Worm (Caenorhabditis elegans) whole organism, L1 larva: ENCODE results near the gene abu-2.

ENCODE experiments used
- C16A3.4 ChIP-seq: fragments of 150-350 bp; optimal IDR thresholded peaks from 2 replicates; lab custom pipeline; 2014; ENCODE audit warnings: missing biosample characterization, missing genetic modification characterization
- C34B4.2 ChIP-seq: sonication (generic microtip); optimal IDR thresholded peaks from 2 replicates; lab custom pipeline; 2017; ENCODE audit warnings: mild to moderate bottlenecking, missing genetic modification characterization, missing compliant biosample characterization
- F16B12.6 ChIP-seq: fragments of 150-350 bp; optimal IDR thresholded peaks from 2 replicates; lab custom pipeline; 2014; ENCODE audit warnings: missing biosample characterization, missing genetic modification characterization
- Y116A8C.19 ChIP-seq: sonication (generic microtip); optimal IDR thresholded peaks from 2 replicates; lab custom pipeline; 2016; ENCODE audit warnings: missing compliant biosample characterization, missing genetic modification characterization, borderline replicate concordance
- alr-1 ChIP-seq: fragments of 200-800 bp; sonication (Bioruptor generic); optimal IDR thresholded peaks from 2 replicates; lab custom pipeline; 2018; ENCODE audit warnings: borderline replicate concordance, mild to moderate bottlenecking, missing genetic modification characterization, missing compliant biosample characterization
- ceh-63 ChIP-seq: fragments of 200-800 bp; sonication (Bioruptor generic); optimal IDR thresholded peaks from 2 replicates; lab custom pipeline; 2018; ENCODE audit warnings: mild to moderate bottlenecking, missing genetic modification characterization, missing compliant biosample characterization
- ceh-8 ChIP-seq: fragments of 200-800 bp; sonication (Bioruptor generic); optimal IDR thresholded peaks from 2 replicates; lab custom pipeline; 2018; ENCODE audit warnings: mild to moderate bottlenecking, missing genetic modification characterization, moderate library complexity, missing compliant biosample characterization
- ces-1 ChIP-seq: fragments of 150-350 bp; optimal IDR thresholded peaks from 2 replicates; lab custom pipeline; 2014; ENCODE audit warnings: missing biosample characterization, missing genetic modification reagents, missing genetic modification characterization
- dpl-1 ChIP-seq, 3 experiments: fragments of 150-350 bp in 2 of 3; sonication (generic microtip) in 1 of 3; optimal IDR thresholded peaks; 2 replicates each; lab custom pipeline; 2014 to 2017; ENCODE audit warnings: missing biosample characterization in 3 of 3, missing genetic modification characterization in 3 of 3, missing genetic modification reagents in 3 of 3
- efl-3 ChIP-seq: fragments of 200-800 bp; sonication (Bioruptor generic); optimal IDR thresholded peaks from 2 replicates; lab custom pipeline; 2018; ENCODE audit warnings: mild to moderate bottlenecking, missing genetic modification characterization, missing compliant biosample characterization
- elt-3 ChIP-seq, 6 experiments: fragments of 150-350 bp in 1 of 6; sonication (generic microtip); optimal IDR thresholded peaks; 2 replicates each; lab custom pipeline; 2017 to 2018; ENCODE audit warnings: missing biosample characterization in 6 of 6, missing genetic modification characterization in 6 of 6, inconsistent platforms in 1 of 6
- ets-5 ChIP-seq: fragments of 200-800 bp; sonication (Bioruptor generic); IDR thresholded peaks from 2 replicates; pipeline ENCODE4 v1.3.6; 2022; ENCODE audit warnings: missing genetic modification characterization, missing compliant biosample characterization
- fkh-10 ChIP-seq: sonication (generic microtip); optimal IDR thresholded peaks from 2 replicates; lab custom pipeline; 2017; ENCODE audit warnings: missing biosample characterization, missing genetic modification reagents, missing genetic modification characterization
- fkh-4 ChIP-seq: sonication (generic microtip); optimal IDR thresholded peaks from 2 replicates; lab custom pipeline; 2016; ENCODE audit warnings: missing compliant biosample characterization, missing genetic modification characterization, borderline replicate concordance
- fkh-8 ChIP-seq: sonication (generic microtip); optimal IDR thresholded peaks from 2 replicates; lab custom pipeline; 2016; ENCODE audit warnings: mild to moderate bottlenecking, missing genetic modification characterization, missing compliant biosample characterization
- fos-1 ChIP-seq: fragments of 150-350 bp; optimal IDR thresholded peaks from 2 replicates; lab custom pipeline; 2014; ENCODE audit warnings: missing biosample characterization, missing genetic modification characterization
- grh-1 ChIP-seq: fragments of 200-800 bp; sonication (Bioruptor generic); IDR thresholded peaks from 2 replicates; pipeline ENCODE4 v1.3.6; 2022; ENCODE audit warnings: missing genetic modification reagents, missing genetic modification characterization, missing compliant biosample characterization
- hlh-17 ChIP-seq: fragments of 200-800 bp; sonication (Bioruptor generic); optimal IDR thresholded peaks from 2 replicates; lab custom pipeline; 2018; ENCODE audit warnings: missing genetic modification characterization, mild to moderate bottlenecking, missing compliant biosample characterization, moderate library complexity, borderline replicate concordance
- hlh-4 ChIP-seq: sonication (generic microtip); optimal IDR thresholded peaks from 2 replicates; lab custom pipeline; 2016; ENCODE audit warnings: mild to moderate bottlenecking, missing genetic modification characterization, missing compliant biosample characterization
- irx-1 ChIP-seq: sonication (generic microtip); optimal IDR thresholded peaks from 2 replicates; lab custom pipeline; 2016; ENCODE audit warnings: missing genetic modification characterization, missing compliant biosample characterization
- lin-13 ChIP-seq: fragments of 150-350 bp; optimal IDR thresholded peaks from 2 replicates; lab custom pipeline; 2014; ENCODE audit warnings: missing biosample characterization, missing genetic modification reagents, missing genetic modification characterization
- lin-14 ChIP-seq: fragments of 200-800 bp; sonication (Bioruptor generic); optimal IDR thresholded peaks from 2 replicates; lab custom pipeline; 2018; ENCODE audit warnings: mild to moderate bottlenecking, missing genetic modification characterization, moderate library complexity, missing compliant biosample characterization
- lin-35 ChIP-seq, 2 experiments: fragments of 150-350 bp; optimal IDR thresholded peaks; 2 replicates each; lab custom pipeline; 2014; ENCODE audit warnings: missing biosample characterization in 2 of 2, missing genetic modification characterization in 2 of 2, missing genetic modification reagents in 2 of 2
- lir-3 ChIP-seq: sonication (generic microtip); optimal IDR thresholded peaks from 2 replicates; lab custom pipeline; 2016; ENCODE audit warnings: mild to moderate bottlenecking, missing genetic modification characterization, moderate library complexity, missing compliant biosample characterization; ENCODE audit not compliant: poor library complexity
- mab-9 ChIP-seq: fragments of 200-800 bp; sonication (Bioruptor generic); IDR thresholded peaks from 2 replicates; pipeline ENCODE4 v1.3.6; 2022; ENCODE audit warnings: missing genetic modification reagents, missing genetic modification characterization, missing compliant biosample characterization
- mef-2 ChIP-seq: fragments of 150-350 bp; optimal IDR thresholded peaks from 2 replicates; lab custom pipeline; 2014; ENCODE audit warnings: missing biosample characterization, missing genetic modification characterization
- mep-1 ChIP-seq: fragments of 150-350 bp; optimal IDR thresholded peaks from 2 replicates; lab custom pipeline; 2014; ENCODE audit warnings: missing biosample characterization, missing genetic modification characterization
- nhr-12 ChIP-seq: sonication (generic microtip); optimal IDR thresholded peaks from 2 replicates; lab custom pipeline; 2017; ENCODE audit warnings: missing biosample characterization, missing genetic modification characterization
- nhr-19 ChIP-seq: fragments of 200-800 bp; sonication (Bioruptor generic); conservative IDR thresholded peaks from 2 replicates; pipeline ENCODE4 v1.3.6; 2022; ENCODE audit warnings: missing genetic modification characterization, missing compliant biosample characterization
- nhr-20 ChIP-seq: sonication (generic microtip); optimal IDR thresholded peaks from 2 replicates; lab custom pipeline; 2016; ENCODE audit warnings: mild to moderate bottlenecking, missing genetic modification characterization, missing compliant biosample characterization
- nhr-237 ChIP-seq: fragments of 150-350 bp; optimal IDR thresholded peaks from 2 replicates; lab custom pipeline; 2014; ENCODE audit warnings: missing biosample characterization, missing genetic modification characterization
- nhr-28 ChIP-seq: fragments of 150-350 bp; optimal IDR thresholded peaks from 2 replicates; lab custom pipeline; 2014; ENCODE audit warnings: missing biosample characterization, missing genetic modification characterization
- nhr-47 ChIP-seq: sonication (generic microtip); optimal IDR thresholded peaks from 2 replicates; lab custom pipeline; 2016; ENCODE audit warnings: mild to moderate bottlenecking, missing genetic modification characterization, moderate library complexity, missing compliant biosample characterization
- nhr-71 ChIP-seq: sonication (generic microtip); optimal IDR thresholded peaks from 2 replicates; lab custom pipeline; 2016; ENCODE audit warnings: mild to moderate bottlenecking, missing genetic modification characterization, moderate library complexity, missing compliant biosample characterization
- nhr-84 ChIP-seq: sonication (generic microtip); optimal IDR thresholded peaks from 2 replicates; lab custom pipeline; 2017; ENCODE audit warnings: missing biosample characterization, missing genetic modification characterization
- nhr-85 ChIP-seq: sonication (generic microtip); peaks from one replicate; lab custom pipeline; 2016; ENCODE audit warnings: missing genetic modification characterization, inconsistent platforms, missing compliant biosample characterization
- pag-3 ChIP-seq: sonication (generic microtip); optimal IDR thresholded peaks from 2 replicates; lab custom pipeline; 2017; ENCODE audit warnings: missing genetic modification characterization, mild to moderate bottlenecking, missing compliant biosample characterization, antibody characterized with exemption, borderline replicate concordance; ENCODE audit not compliant: insufficient read depth
- skn-1 ChIP-seq: fragments of 150-350 bp; optimal IDR thresholded peaks from 2 replicates; lab custom pipeline; 2014; ENCODE audit warnings: missing biosample characterization, missing genetic modification characterization
- snpc-4 ChIP-seq: fragments of 150-350 bp; optimal IDR thresholded peaks from 2 replicates; lab custom pipeline; 2014; ENCODE audit warnings: missing biosample characterization, missing genetic modification characterization
- sox-4 ChIP-seq: sonication (generic microtip); optimal IDR thresholded peaks from 2 replicates; lab custom pipeline; 2016; ENCODE audit warnings: missing genetic modification characterization, missing compliant biosample characterization
- sup-37 ChIP-seq: fragments of 200-800 bp; sonication (Bioruptor generic); optimal IDR thresholded peaks from 2 replicates; lab custom pipeline; 2018; ENCODE audit warnings: mild to moderate bottlenecking, missing genetic modification characterization, missing compliant biosample characterization
- swsn-7 ChIP-seq: sonication (generic microtip); optimal IDR thresholded peaks from 2 replicates; lab custom pipeline; 2016; ENCODE audit warnings: missing genetic modification characterization, missing compliant biosample characterization
- tbx-2 ChIP-seq: sonication (generic microtip); optimal IDR thresholded peaks from 2 replicates; lab custom pipeline; 2016; ENCODE audit warnings: missing genetic modification characterization, missing compliant biosample characterization
- unc-30 ChIP-seq: sonication (generic microtip); optimal IDR thresholded peaks from 2 replicates; lab custom pipeline; 2017; ENCODE audit warnings: missing biosample characterization, missing genetic modification characterization
- unc-86 ChIP-seq: sonication (generic microtip); optimal IDR thresholded peaks from 2 replicates; lab custom pipeline; 2016; ENCODE audit warnings: missing genetic modification characterization, missing compliant biosample characterization
- unc-98 ChIP-seq: fragments of 200-800 bp; sonication (Bioruptor generic); IDR thresholded peaks from 2 replicates; pipeline ENCODE4 v1.3.6; 2022; ENCODE audit warnings: missing genetic modification characterization, missing compliant biosample characterization
- xbp-1 ChIP-seq: sonication (generic microtip); optimal IDR thresholded peaks from 2 replicates; lab custom pipeline; 2016; ENCODE audit warnings: missing genetic modification characterization, missing compliant biosample characterization
- zag-1 ChIP-seq: fragments of 150-350 bp; optimal IDR thresholded peaks from 2 replicates; lab custom pipeline; 2014; ENCODE audit warnings: missing biosample characterization, missing genetic modification characterization

The abu-2 gene

DNA sequence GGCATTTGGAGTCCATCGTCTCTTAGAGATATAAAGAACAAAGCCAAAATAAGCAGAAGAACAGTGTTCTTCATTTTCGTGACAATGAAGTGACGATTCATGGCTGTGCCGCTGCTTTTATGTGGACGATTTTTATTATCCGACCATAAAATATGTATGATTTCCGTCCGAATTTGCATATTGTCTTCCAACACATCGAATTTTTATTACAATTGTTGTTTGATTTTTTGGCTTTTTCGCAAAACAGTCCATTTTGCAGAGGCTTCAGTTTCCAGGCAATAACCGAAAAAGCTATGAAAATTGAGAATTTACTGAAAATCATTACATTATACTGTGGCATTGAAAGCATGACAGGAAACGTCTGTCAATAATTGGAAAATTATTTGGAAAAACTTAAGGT lies 25.9 kb downstream of the abu-2 start, which contains the start of gene F56C3.8:
F56C3.8 (minus strand) TSS at position 101 of the 400 bp plus-strand sequence.
- TF ChIP-seq fos-1 (no peak), lin-35 (GFP tag; optimal IDR thresholded peaks at IDR 0.05; lab: Kevin White, UChicago) (no peak), fkh-4 (tag; lab: Kevin White, UChicago) (no peak), grh-1 (GFP tag; lab: Robert Waterston, UW) (no peak), efl-3 (GFP tag; lab: Kevin White, UChicago) (no peak), F16B12.6 (tag; lab: Kevin White, UChicago) (no peak), lin-14 (GFP tag; lab: Kevin White, UChicago) (no peak), sup-37 (GFP tag; lab: Kevin White, UChicago) (no peak), mef-2 (tag; lab: Kevin White, UChicago) (no peak), zag-1 (tag; lab: Kevin White, UChicago) (no peak), ceh-8 (GFP tag; lab: Kevin White, UChicago) (no peak), Y116A8C.19 (tag; lab: Kevin White, UChicago) (no peak)

DNA sequence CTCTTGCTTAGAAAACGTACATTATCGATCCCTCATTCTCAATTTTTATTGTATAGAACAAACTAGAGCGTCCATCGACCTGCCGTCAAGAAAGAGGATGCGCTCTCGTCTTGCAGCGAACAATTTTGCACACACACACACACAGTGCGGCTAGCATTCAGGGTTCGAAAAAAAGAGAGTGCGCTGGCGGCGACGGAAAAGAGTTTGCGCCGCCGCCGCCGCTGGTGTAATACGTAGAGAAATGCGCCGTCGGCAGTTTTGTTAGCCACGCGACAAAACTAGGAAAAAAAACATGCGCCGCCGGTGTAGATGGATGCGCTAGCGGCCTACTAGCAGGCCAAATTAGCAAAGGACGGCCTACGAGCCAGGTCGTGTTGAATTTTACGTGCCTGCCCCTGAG lies 26.9 kb downstream of the abu-2 start:
- TF ChIP-seq irx-1 (tag; lab: Kevin White, UChicago) (no peak), nhr-84 (tag; lab: Kevin White, UChicago) (no peak), unc-86 (tag; lab: Kevin White, UChicago) (no peak), nhr-12 (tag; lab: Kevin White, UChicago) (no peak), C34B4.2 (tag; lab: Kevin White, UChicago) (no peak), mef-2 (tag; lab: Kevin White, UChicago) (no peak), unc-30 (tag; lab: Kevin White, UChicago) (no peak), lin-13 (GFP tag; lab: Kevin White, UChicago) (no peak), fkh-8 (tag; lab: Kevin White, UChicago) (no peak), unc-98 (GFP tag; lab: Robert Waterston, UW) (no peak), swsn-7 (no peak), hlh-17 (GFP tag; lab: Kevin White, UChicago) (no peak), mep-1 (tag; lab: Kevin White, UChicago) (no peak), ces-1 (GFP tag; lab: Kevin White, UChicago) (no peak), elt-3 (tag; optimal IDR thresholded peaks at IDR 0.05; lab: Kevin White, UChicago) (no peak), skn-1 (tag; lab: Kevin White, UChicago) (no peak), sup-37 (GFP tag; lab: Kevin White, UChicago) (no peak), dpl-1 (GFP tag; optimal IDR thresholded peaks at IDR 0.05; lab: Kevin White, UChicago) (no peak), ceh-63 (GFP tag; lab: Kevin White, UChicago) (no peak), C16A3.4 (tag; lab: Kevin White, UChicago) (no peak)
- TF ChIP-seq, all 84 proteins: peak for 0

DNA sequence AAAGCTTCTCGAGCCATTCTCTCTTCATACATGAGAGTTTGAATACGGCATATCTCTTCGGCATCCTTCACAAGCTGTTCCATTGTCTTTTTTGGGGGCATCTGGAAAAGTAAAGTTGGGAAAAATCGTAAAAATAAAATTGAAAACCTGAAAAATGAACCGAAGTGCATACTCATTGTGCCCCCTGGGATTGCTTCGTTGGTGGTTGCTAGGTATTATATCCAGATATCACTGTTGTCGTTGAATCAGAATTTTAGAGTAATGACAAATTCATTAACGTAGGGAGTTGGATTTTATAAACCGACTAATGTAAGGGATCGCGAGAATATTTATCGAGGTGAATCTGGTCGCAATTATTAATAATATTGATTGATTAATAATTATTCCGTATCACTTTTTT lies 28.9 kb downstream of the abu-2 start, which contains the start of gene F56C3.10:
F56C3.10 (minus strand) TSS at position 101 of the 400 bp plus-strand sequence.
- no peak for TF ChIP-seq alr-1
- TF ChIP-seq fkh-10 (GFP tag; lab: Kevin White, UChicago) = no peak
- no peak for TF ChIP-seq ets-5
- no peak for TF ChIP-seq sup-37 (GFP tag; lab: Kevin White, UChicago)

DNA sequence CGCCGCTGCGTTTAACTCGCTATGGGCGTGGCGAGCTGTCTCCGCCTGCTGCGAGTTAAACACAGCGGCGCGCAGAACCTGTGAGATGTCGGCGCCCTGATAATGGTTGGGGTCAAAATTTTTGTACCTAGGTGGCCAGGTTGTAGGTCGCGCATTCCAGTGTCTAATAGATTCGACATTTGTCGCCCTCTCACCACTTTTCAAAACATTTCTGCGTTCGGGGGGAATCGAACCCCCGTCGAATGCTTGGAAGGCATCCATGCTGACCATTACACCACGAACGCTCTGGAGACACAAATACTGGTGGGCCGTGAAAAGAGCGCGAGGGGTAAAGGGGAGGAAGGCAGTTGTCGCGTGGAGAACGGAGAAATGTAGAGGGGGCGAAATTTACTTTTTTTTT lies 31.1 kb downstream of the abu-2 start:
- no peak for TF ChIP-seq mab-9
- peak; percentile 69 for TF ChIP-seq snpc-4 (tag; lab: Kevin White, UChicago)
- TF ChIP-seq lir-3 (tag; lab: Kevin White, UChicago) = no peak
- no peak for TF ChIP-seq nhr-28 (tag; lab: Kevin White, UChicago)
- TF ChIP-seq mef-2 (tag; lab: Kevin White, UChicago) = no peak
- peak; percentile 4 for TF ChIP-seq tbx-2 (tag; lab: Kevin White, UChicago)
- peak; percentile 76 for TF ChIP-seq nhr-47
- TF ChIP-seq unc-30 (tag; lab: Kevin White, UChicago) = no peak
- TF ChIP-seq nhr-237 = no peak
- no peak for TF ChIP-seq hlh-4 (tag; lab: Kevin White, UChicago)
- peak; percentile 64 for TF ChIP-seq nhr-19 (GFP tag; lab: Robert Waterston, UW)
- TF ChIP-seq nhr-20 (tag; lab: Kevin White, UChicago) = peak; percentile 34
- peak; percentile 49 for TF ChIP-seq lin-14 (GFP tag; lab: Kevin White, UChicago)
- TF ChIP-seq pag-3 (tag; lab: Kevin White, UChicago) = no peak
- peak; percentile 25 for TF ChIP-seq xbp-1 (tag; lab: Kevin White, UChicago)
- TF ChIP-seq nhr-85 (tag; lab: Kevin White, UChicago) = no peak
- peak; percentile 44 for TF ChIP-seq nhr-71
- no peak for TF ChIP-seq sox-4 (tag; lab: Kevin White, UChicago)
